Worm (Caenorhabditis elegans): ENCODE measurements around the gene sel-8.

DNA sequence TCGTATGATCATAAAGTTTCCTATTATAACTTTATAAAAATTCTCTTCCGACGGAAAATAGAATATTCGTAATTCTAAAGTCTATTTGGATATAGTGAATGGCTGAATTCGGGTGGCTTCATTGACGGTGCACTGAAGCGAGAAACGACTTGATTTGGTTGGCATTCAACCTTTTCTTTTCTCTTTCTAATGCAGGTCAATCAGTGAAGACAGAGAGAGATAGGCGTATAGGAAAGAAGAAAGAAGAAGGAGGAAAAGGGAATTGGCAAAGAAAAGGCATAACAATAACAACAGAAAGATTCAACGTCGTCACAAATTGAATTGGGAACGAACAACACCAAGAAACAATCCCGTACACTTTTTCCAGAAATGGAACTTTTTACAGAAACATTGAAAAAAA, 48.5 kb upstream of the sel-8 start:
- TF ChIP-seq unc-62 (GFP tag; optimal IDR thresholded peaks at IDR 0.05) (no peak), ceh-82 (tag; optimal IDR thresholded peaks at IDR 0.05) (no peak), jun-1 (tag; optimal IDR thresholded peaks at IDR 0.05) (no peak), zag-1 (tag; optimal IDR thresholded peaks at IDR 0.05) (no peak), lin-39 (tag; optimal IDR thresholded peaks at IDR 0.05) (no peak), nhr-12 (tag; optimal IDR thresholded peaks at IDR 0.05) (no peak), ztf-11 (tag; optimal IDR thresholded peaks at IDR 0.05) (no peak), lsy-2 (tag; optimal IDR thresholded peaks at IDR 0.05) (no peak), alr-1 (tag; optimal IDR thresholded peaks at IDR 0.05; ENCODE audit: borderline replicate concordance) (no peak)
